Comparison of ENCODE assay signal across 4 worm cellular contexts in the genomic region with DNA sequence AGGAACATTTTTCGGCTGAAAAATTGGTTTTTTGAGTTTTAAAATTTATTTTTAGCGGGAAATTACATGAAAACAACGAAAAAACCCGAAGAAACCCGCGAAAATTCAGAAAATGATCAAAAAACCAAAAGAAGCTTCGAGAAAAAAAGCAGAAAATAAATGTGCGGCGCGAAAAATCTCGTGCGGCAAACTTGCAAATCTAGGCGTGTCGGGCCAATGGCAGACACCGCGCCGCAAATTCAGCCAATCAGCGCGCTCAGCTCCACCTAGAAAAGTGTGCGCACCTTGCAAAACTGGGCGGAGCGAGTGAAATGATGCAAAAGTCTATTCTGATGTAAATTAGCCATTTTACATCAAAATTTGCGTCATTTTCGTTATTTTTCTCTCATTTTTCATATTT.
TF ChIP-seq lines count a peak whose summit lies in the region.

Y22D7AL.10 (minus strand) TSS at position 15 of the 400 bp plus-strand sequence.

TF ChIP-seq in whole organism, L2 larva, 48 proteins besides CTCF, POLR2A, EP300 and RAD21 (continues in another document):
- TF ChIP-seq ZK546.5 (tag; optimal IDR thresholded peaks at IDR 0.05; lab: Kevin White, UChicago) (peak; percentile 82), zag-1 (tag; optimal IDR thresholded peaks at IDR 0.05; lab: Kevin White, UChicago) (peak; percentile 76), nhr-12 (tag; optimal IDR thresholded peaks at IDR 0.05; lab: Kevin White, UChicago) (peak; percentile 2), lin-39 (tag; optimal IDR thresholded peaks at IDR 0.05; lab: Kevin White, UChicago) (no peak), ztf-4 (tag; optimal IDR thresholded peaks at IDR 0.05; lab: Kevin White, UChicago) (peak; percentile 97), Y55F3AM.14 (GFP tag; optimal IDR thresholded peaks at IDR 0.05; lab: Kevin White, UChicago) (peak; percentile 92), F13H6.1 (tag; optimal IDR thresholded peaks at IDR 0.05; lab: Kevin White, UChicago) (peak; percentile 99), ztf-11 (tag; optimal IDR thresholded peaks at IDR 0.05; lab: Kevin White, UChicago) (peak; percentile 75), ceh-82 (tag; optimal IDR thresholded peaks at IDR 0.05; lab: Kevin White, UChicago) (peak; percentile 84), nhr-6 (tag; optimal IDR thresholded peaks at IDR 0.05; lab: Kevin White, UChicago) (peak; percentile 93), mdl-1 (tag; optimal IDR thresholded peaks at IDR 0.05; lab: Kevin White, UChicago) (peak; percentile 58 to 59), unc-55 (GFP tag; optimal IDR thresholded peaks at IDR 0.05; lab: Kevin White, UChicago) (peak; percentile 99), nhr-11 (tag; optimal IDR thresholded peaks at IDR 0.05; lab: Kevin White, UChicago) (no peak), ceh-16 (tag; optimal IDR thresholded peaks at IDR 0.05; lab: Kevin White, UChicago) (peak; percentile 86), ama-1 (optimal IDR thresholded peaks at IDR 0.05; lab: Kevin White, UChicago) (peak; percentile 49), nhr-23 (tag; optimal IDR thresholded peaks at IDR 0.05; lab: Kevin White, UChicago) (no peak), nhr-77 (tag; optimal IDR thresholded peaks at IDR 0.05; lab: Kevin White, UChicago) (peak; percentile 82), nhr-237 (tag; optimal IDR thresholded peaks at IDR 0.05; lab: Kevin White, UChicago) (peak; percentile 87), nhr-25 (tag; optimal IDR thresholded peaks at IDR 0.05; lab: Kevin White, UChicago) (peak; percentile 98), alr-1 (tag; optimal IDR thresholded peaks at IDR 0.05; lab: Kevin White, UChicago) (no peak), lsy-2 (tag; optimal IDR thresholded peaks at IDR 0.05; lab: Kevin White, UChicago) (peak; percentile 98), sma-3 (GFP tag; optimal IDR thresholded peaks at IDR 0.05; lab: Kevin White, UChicago) (peak; percentile 99)

TF ChIP-seq in whole organism, L4 larva, 104 proteins besides CTCF, POLR2A, EP300 and RAD21 (continues in another document):
- TF ChIP-seq ceh-20 (GFP tag; IDR thresholded peaks at IDR 0.05; lab: Robert Waterston, UW) (peak; percentile 97), nhr-6 (tag; optimal IDR thresholded peaks at IDR 0.05; lab: Kevin White, UChicago) (peak; percentile 97), sdz-12 (GFP tag; optimal IDR thresholded peaks at IDR 0.05; lab: Kevin White, UChicago) (peak; percentile 78), nhr-237 (tag; optimal IDR thresholded peaks at IDR 0.05; lab: Kevin White, UChicago) (no peak), tag-97 (GFP tag; IDR thresholded peaks at IDR 0.05; lab: Robert Waterston, UW) (0 out of 2 replicates have a peak, but pooled peaks have one; percentile 75), daf-16 (GFP tag; optimal IDR thresholded peaks at IDR 0.05; lab: Kevin White, UChicago) (peak; percentile 83 to 95), daf-16 (tag; optimal IDR thresholded peaks at IDR 0.05; lab: Kevin White, UChicago) (peak; percentile 71), Y48G9A.11 (GFP tag; IDR thresholded peaks at IDR 0.05; lab: Robert Waterston, UW) (peak; percentile 95), unc-39 (tag; optimal IDR thresholded peaks at IDR 0.05; lab: Kevin White, UChicago) (no peak), skn-1 (tag; optimal IDR thresholded peaks at IDR 0.05; lab: Kevin White, UChicago) (peak; percentile 11), daf-8 (GFP tag; IDR thresholded peaks at IDR 0.05; lab: Robert Waterston, UW) (no peak), dmd-8 (GFP tag; IDR thresholded peaks at IDR 0.05; lab: Robert Waterston, UW) (peak; percentile 73), dpl-1 (GFP tag; optimal IDR thresholded peaks at IDR 0.05; lab: Kevin White, UChicago) (peak; percentile 92), Y105C5A.15 (GFP tag; IDR thresholded peaks at IDR 0.05; lab: Robert Waterston, UW) (peak; percentile 87; the same call in 1 of the 2 replicates), madf-9 (GFP tag; conservative IDR thresholded peaks at IDR 0.05; lab: Robert Waterston, UW) (peak; percentile 93), mep-1 (tag; optimal IDR thresholded peaks at IDR 0.05; lab: Kevin White, UChicago) (peak; percentile 99), madf-5 (GFP tag; IDR thresholded peaks at IDR 0.05; lab: Robert Waterston, UW) (peak in 1 of 2 experiments; percentile 87; a peak in 2 of 4 replicates), ces-1 (GFP tag; optimal IDR thresholded peaks at IDR 0.05; lab: Kevin White, UChicago) (peak; percentile 83), zip-2 (tag; optimal IDR thresholded peaks at IDR 0.05; lab: Kevin White, UChicago) (peak; percentile 84), dmd-9 (GFP tag; IDR thresholded peaks at IDR 0.05; lab: Robert Waterston, UW) (peak; percentile 95), pha-4 (GFP tag; IDR thresholded peaks at IDR 0.05; lab: Robert Waterston, UW) (peak; percentile 98), pha-4 (tag; optimal IDR thresholded peaks at IDR 0.05; lab: Kevin White, UChicago) (no peak)

TF ChIP-seq in whole organism, late embryonic, 69 proteins besides CTCF, POLR2A, EP300 and RAD21 (continues in another document):
- TF ChIP-seq hlh-13 (GFP tag; optimal IDR thresholded peaks at IDR 0.05; lab: Kevin White, UChicago), result peak; percentile 28
- peak; percentile 96 for TF ChIP-seq rnt-1 (tag; optimal IDR thresholded peaks at IDR 0.05; lab: Kevin White, UChicago)
- TF ChIP-seq ceh-2 (tag; optimal IDR thresholded peaks at IDR 0.05; lab: Kevin White, UChicago), result peak; percentile 85
- TF ChIP-seq fkh-10 (GFP tag; optimal IDR thresholded peaks at IDR 0.05; lab: Kevin White, UChicago), result peak; percentile 55
- TF ChIP-seq ceh-19 (GFP tag; optimal IDR thresholded peaks at IDR 0.05; lab: Kevin White, UChicago), result peak; percentile 87
- peak; percentile 21 for TF ChIP-seq ceh-22 (tag; optimal IDR thresholded peaks at IDR 0.05; lab: Kevin White, UChicago)
- TF ChIP-seq unc-55 (GFP tag; optimal IDR thresholded peaks at IDR 0.05; lab: Kevin White, UChicago), result no peak
- TF ChIP-seq ceh-34 (tag; optimal IDR thresholded peaks at IDR 0.05; lab: Kevin White, UChicago), result peak; percentile 95
- TF ChIP-seq dve-1 (tag; optimal IDR thresholded peaks at IDR 0.05; lab: Kevin White, UChicago), result peak; percentile 83
- TF ChIP-seq elt-2 (tag; optimal IDR thresholded peaks at IDR 0.05; lab: Kevin White, UChicago), result peak; percentile 93
- peak; percentile 82 for TF ChIP-seq hlh-6 (tag; optimal IDR thresholded peaks at IDR 0.05; lab: Kevin White, UChicago)
- TF ChIP-seq T23F11.4 (GFP tag; optimal IDR thresholded peaks at IDR 0.05; lab: Kevin White, UChicago), result peak; percentile 72
- TF ChIP-seq zip-5 (tag; optimal IDR thresholded peaks at IDR 0.05; lab: Kevin White, UChicago), result peak; percentile 48
- TF ChIP-seq ttx-3 (tag; optimal IDR thresholded peaks at IDR 0.05; lab: Kevin White, UChicago), result peak; percentile 79
- peak; percentile 54 for TF ChIP-seq sox-4 (tag; optimal IDR thresholded peaks at IDR 0.05; lab: Kevin White, UChicago)
- peak; percentile 59 for TF ChIP-seq nhr-232 (tag; optimal IDR thresholded peaks at IDR 0.05; lab: Kevin White, UChicago)
- peak; percentile 76 for TF ChIP-seq fkh-6 (tag; optimal IDR thresholded peaks at IDR 0.05; lab: Kevin White, UChicago)
- TF ChIP-seq ahr-1 (tag; optimal IDR thresholded peaks at IDR 0.05; lab: Kevin White, UChicago), result peak; percentile 59
- TF ChIP-seq nfya-1 (tag; optimal IDR thresholded peaks at IDR 0.05; lab: Kevin White, UChicago), result peak; percentile 100
- TF ChIP-seq pha-2 (tag; optimal IDR thresholded peaks at IDR 0.05; lab: Kevin White, UChicago), result peak; percentile 84
- peak; percentile 92 for TF ChIP-seq K09A11.1 (tag; optimal IDR thresholded peaks at IDR 0.05; lab: Kevin White, UChicago; ENCODE audit: insufficient read depth)
- TF ChIP-seq elt-4 (tag; optimal IDR thresholded peaks at IDR 0.05; lab: Kevin White, UChicago), result no peak
- no peak for TF ChIP-seq mec-3 (tag; optimal IDR thresholded peaks at IDR 0.05; lab: Kevin White, UChicago; ENCODE audit: borderline replicate concordance)
- peak; percentile 16 for TF ChIP-seq ceh-24 (tag; optimal IDR thresholded peaks at IDR 0.05; lab: Kevin White, UChicago)

TF ChIP-seq in whole organism, mixed stage, embryonic, 35 proteins besides CTCF, POLR2A, EP300 and RAD21 (continues in another document):
- TF ChIP-seq ham-2 (GFP tag; optimal IDR thresholded peaks at IDR 0.05; lab: Kevin White, UChicago), result peak; percentile 80
- peak; percentile 81 for TF ChIP-seq nhr-12 (tag; optimal IDR thresholded peaks at IDR 0.05; lab: Kevin White, UChicago)
- TF ChIP-seq lin-13 (tag; optimal IDR thresholded peaks at IDR 0.05; lab: Kevin White, UChicago), result peak; percentile 99
- TF ChIP-seq sptf-1 (tag; optimal IDR thresholded peaks at IDR 0.05; lab: Kevin White, UChicago), result peak; percentile 96
- peak; percentile 88 for TF ChIP-seq unc-120 (tag; optimal IDR thresholded peaks at IDR 0.05; lab: Kevin White, UChicago; ENCODE audit: poor library complexity, severe bottlenecking)
- TF ChIP-seq unc-39 (tag; optimal IDR thresholded peaks at IDR 0.05; lab: Kevin White, UChicago), result peak; percentile 7
- peak; percentile 13 for TF ChIP-seq lin-32 (GFP tag; optimal IDR thresholded peaks at IDR 0.05; lab: Kevin White, UChicago)
- TF ChIP-seq elt-3 (tag; optimal IDR thresholded peaks at IDR 0.05; lab: Kevin White, UChicago), result no peak
- peak; percentile 90 for TF ChIP-seq M03D4.4 (tag; optimal IDR thresholded peaks at IDR 0.05; lab: Kevin White, UChicago)
- peak; percentile 94 for TF ChIP-seq lsy-2 (tag; optimal IDR thresholded peaks at IDR 0.05; lab: Kevin White, UChicago)
- TF ChIP-seq ceh-39 (tag; optimal IDR thresholded peaks at IDR 0.05; lab: Kevin White, UChicago), result peak; percentile 88
- TF ChIP-seq hlh-1 (tag; optimal IDR thresholded peaks at IDR 0.05; lab: Kevin White, UChicago), result peak; percentile 63
- TF ChIP-seq elt-1 (tag; optimal IDR thresholded peaks at IDR 0.05; lab: Kevin White, UChicago; ENCODE audit: borderline replicate concordance, insufficient read depth), result peak; percentile 62
- peak; percentile 90 for TF ChIP-seq ztf-11 (tag; optimal IDR thresholded peaks at IDR 0.05; lab: Kevin White, UChicago)
- TF ChIP-seq zip-8 (tag; optimal IDR thresholded peaks at IDR 0.05; lab: Kevin White, UChicago), result no peak
- peak; percentile 84 for TF ChIP-seq ceh-83 (GFP tag; optimal IDR thresholded peaks at IDR 0.05; lab: Kevin White, UChicago)
- TF ChIP-seq mab-5 (tag; optimal IDR thresholded peaks at IDR 0.05; lab: Kevin White, UChicago), result peak; percentile 88
- peak; percentile 74 for TF ChIP-seq nhr-76 (tag; optimal IDR thresholded peaks at IDR 0.05; lab: Kevin White, UChicago)
- peak; percentile 30 for TF ChIP-seq flh-1 (GFP tag; optimal IDR thresholded peaks at IDR 0.05; lab: Kevin White, UChicago)
- TF ChIP-seq pha-4 (tag; optimal IDR thresholded peaks at IDR 0.05; lab: Kevin White, UChicago), result peak; percentile 91
- no peak for TF ChIP-seq snpc-4 (tag; optimal IDR thresholded peaks at IDR 0.05; lab: Kevin White, UChicago)
- TF ChIP-seq ceh-43 (GFP tag; optimal IDR thresholded peaks at IDR 0.05; lab: Kevin White, UChicago), result peak; percentile 87
- peak; percentile 61 for TF ChIP-seq nhr-2 (tag; optimal IDR thresholded peaks at IDR 0.05; lab: Kevin White, UChicago)
- TF ChIP-seq mep-1 (tag; optimal IDR thresholded peaks at IDR 0.05; lab: Kevin White, UChicago), result peak; percentile 97
- TF ChIP-seq drap-1 (GFP tag; optimal IDR thresholded peaks at IDR 0.05; lab: Kevin White, UChicago), result peak; percentile 89
- TF ChIP-seq unc-62 (GFP tag; optimal IDR thresholded peaks at IDR 0.05; lab: Kevin White, UChicago), result peak; percentile 49
